Worm (Caenorhabditis elegans) whole organism, young adult: ENCODE results near the gene bgnt-1.4.

ENCODE experiments used
- B0336.3 ChIP-seq: fragments of 200-800 bp; sonication (Bioruptor generic); IDR thresholded peaks from 2 replicates; pipeline ENCODE4 v1.3.6; 2022; ENCODE audit warnings: missing genetic modification characterization, missing compliant biosample characterization
- K11D2.4 ChIP-seq: fragments of 200-800 bp; sonication (Bioruptor generic); IDR thresholded peaks from 2 replicates; pipeline ENCODE4 v1.3.6; 2022; ENCODE audit warnings: missing genetic modification reagents, missing genetic modification characterization, missing compliant biosample characterization
- K12H6.12 ChIP-seq: fragments of 200-800 bp; sonication (Bioruptor generic); optimal IDR thresholded peaks from 2 replicates; lab custom pipeline; 2018; ENCODE audit warnings: mild to moderate bottlenecking, missing genetic modification characterization, missing compliant biosample characterization
- Y53F4B.3 ChIP-seq: fragments of 200-800 bp; sonication (Bioruptor generic); IDR thresholded peaks from 2 replicates; pipeline ENCODE4 v1.3.6; 2022; ENCODE audit warnings: missing genetic modification reagents, missing genetic modification characterization, missing compliant biosample characterization
- Y56A3A.18 ChIP-seq: fragments of 200-800 bp; sonication (Bioruptor generic); IDR thresholded peaks from 2 replicates; pipeline ENCODE4 v1.3.6; 2022; ENCODE audit warnings: missing genetic modification reagents, missing genetic modification characterization, missing compliant biosample characterization
- ZK185.1 ChIP-seq: sonication (generic microtip); optimal IDR thresholded peaks from 2 replicates; lab custom pipeline; 2016; ENCODE audit warnings: mild to moderate bottlenecking, missing genetic modification characterization, missing compliant biosample characterization; ENCODE audit not compliant: poor library complexity, severe bottlenecking
- ama-1 ChIP-seq, 3 experiments: fragments of 150-350 bp in 1 of 3; sonication (generic microtip) in 2 of 3; optimal IDR thresholded peaks; 2 replicates each; lab custom pipeline; 2014 to 2018; ENCODE audit warnings: missing biosample characterization in 2 of 3, missing genetic modification characterization in 2 of 3, missing genetic modification reagents in 2 of 3
- attf-6 ChIP-seq: fragments of 200-800 bp; sonication (Bioruptor generic); IDR thresholded peaks from 2 replicates; pipeline ENCODE4 v1.3.6; 2022; ENCODE audit warnings: missing genetic modification reagents, missing genetic modification characterization, missing compliant biosample characterization
- bed-2 ChIP-seq: fragments of 200-800 bp; sonication (Bioruptor generic); IDR thresholded peaks from 2 replicates; pipeline ENCODE4 v1.3.6; 2022; ENCODE audit warnings: missing genetic modification reagents, missing genetic modification characterization, missing compliant biosample characterization
- cebp-2 ChIP-seq: fragments of 200-800 bp; sonication (Bioruptor generic); IDR thresholded peaks from 2 replicates; pipeline ENCODE4 v1.3.6; 2022; ENCODE audit warnings: missing genetic modification characterization, missing compliant biosample characterization
- ceh-27 ChIP-seq: fragments of 200-800 bp; sonication (Bioruptor generic); optimal IDR thresholded peaks from 2 replicates; lab custom pipeline; 2018; ENCODE audit warnings: mild to moderate bottlenecking, missing genetic modification characterization, moderate library complexity, missing compliant biosample characterization
- ceh-91 ChIP-seq: fragments of 200-800 bp; sonication (Bioruptor generic); IDR thresholded peaks from 2 replicates; pipeline ENCODE4 v1.3.6; 2022; ENCODE audit warnings: missing genetic modification reagents, missing genetic modification characterization, missing compliant biosample characterization
- dox-1 ChIP-seq: fragments of 200-800 bp; sonication (Bioruptor generic); IDR thresholded peaks from 2 replicates; pipeline ENCODE4 v1.3.6; 2022; ENCODE audit warnings: missing genetic modification reagents, missing genetic modification characterization, missing compliant biosample characterization
- dpff-1 ChIP-seq: sonication (generic microtip); optimal IDR thresholded peaks from 2 replicates; lab custom pipeline; 2017; ENCODE audit warnings: mild to moderate bottlenecking, missing genetic modification characterization, missing compliant biosample characterization
- fkh-3 ChIP-seq: sonication (generic microtip); optimal IDR thresholded peaks from 2 replicates; lab custom pipeline; 2016; ENCODE audit warnings: mild to moderate bottlenecking, missing genetic modification characterization, missing compliant biosample characterization
- hlh-12 ChIP-seq: sonication (generic microtip); optimal IDR thresholded peaks from 2 replicates; lab custom pipeline; 2016; ENCODE audit warnings: missing genetic modification characterization, missing compliant biosample characterization
- hsf-1 ChIP-seq: fragments of 200-800 bp; sonication (Bioruptor generic); IDR thresholded peaks from 2 replicates; pipeline ENCODE4 v1.3.6; 2022; ENCODE audit warnings: missing genetic modification reagents, missing genetic modification characterization, missing compliant biosample characterization
- lag-1 ChIP-seq: fragments of 200-800 bp; sonication (Bioruptor generic); IDR thresholded peaks from 2 replicates; pipeline ENCODE4 v1.3.6; 2022; ENCODE audit warnings: missing genetic modification reagents, missing genetic modification characterization, missing compliant biosample characterization
- lin-26 ChIP-seq: fragments of 200-800 bp; sonication (Bioruptor generic); IDR thresholded peaks from 2 replicates; pipeline ENCODE4 v1.3.6; 2022; ENCODE audit warnings: missing genetic modification reagents, missing genetic modification characterization, missing compliant biosample characterization
- lin-54 ChIP-seq: fragments of 200-800 bp; sonication (Bioruptor generic); optimal IDR thresholded peaks from 2 replicates; lab custom pipeline; 2018; ENCODE audit warnings: mild to moderate bottlenecking, missing genetic modification characterization, missing compliant biosample characterization
- nhr-80 ChIP-seq: sonication (generic microtip); optimal IDR thresholded peaks from 2 replicates; lab custom pipeline; 2016; ENCODE audit warnings: missing genetic modification characterization, missing compliant biosample characterization
- nhr-90 ChIP-seq: sonication (generic microtip); optimal IDR thresholded peaks from 2 replicates; lab custom pipeline; 2016; ENCODE audit warnings: missing genotype, mild to moderate bottlenecking, missing genetic modification characterization, missing compliant biosample characterization
- rcor-1 ChIP-seq: fragments of 200-800 bp; sonication (Bioruptor generic); IDR thresholded peaks from 2 replicates; pipeline ENCODE4 v1.3.6; 2022; ENCODE audit warnings: missing genetic modification reagents, missing genetic modification characterization, missing compliant biosample characterization
- repo-1 ChIP-seq: sonication (generic microtip); optimal IDR thresholded peaks from 2 replicates; lab custom pipeline; 2017; ENCODE audit warnings: mild to moderate bottlenecking, missing genetic modification characterization, missing compliant biosample characterization
- snpc-3.4 ChIP-seq: sonication (generic microtip); optimal IDR thresholded peaks from 2 replicates; lab custom pipeline; 2017; ENCODE audit warnings: missing genetic modification characterization, mild to moderate bottlenecking, missing compliant biosample characterization, antibody characterized with exemption, moderate library complexity, missing genotype, missing genetic modification reagents
- snpc-4 ChIP-seq, 5 experiments: fragments of 150-350 bp in 1 of 5; sonication (generic microtip) in 4 of 5; optimal IDR thresholded peaks; 2 replicates each; lab custom pipeline; 2014 to 2018; ENCODE audit warnings: missing genetic modification characterization in 5 of 5, missing biosample characterization in 3 of 5, antibody characterized with exemption in 2 of 5, mild to moderate bottlenecking in 2 of 5, missing compliant biosample characterization in 2 of 5, missing genotype in 2 of 5, moderate library complexity in 2 of 5, missing genetic modification reagents in 1 of 5
- tbx-9 ChIP-seq: sonication (generic microtip); optimal IDR thresholded peaks from 2 replicates; lab custom pipeline; 2016; ENCODE audit warnings: borderline replicate concordance, missing genetic modification characterization, inconsistent platforms, missing compliant biosample characterization
- ztf-25 ChIP-seq: fragments of 200-800 bp; sonication (Bioruptor generic); IDR thresholded peaks from 2 replicates; pipeline ENCODE4 v1.3.6; 2022; ENCODE audit warnings: missing genetic modification reagents, missing genetic modification characterization, missing compliant biosample characterization
- ztf-26 ChIP-seq: sonication (generic microtip); optimal IDR thresholded peaks from 2 replicates; lab custom pipeline; 2017; ENCODE audit warnings: missing genetic modification characterization, missing compliant biosample characterization
- ztf-28 ChIP-seq: fragments of 200-800 bp; sonication (Bioruptor generic); IDR thresholded peaks from 2 replicates; pipeline ENCODE4 v1.3.6; 2022; ENCODE audit warnings: missing genetic modification reagents, missing genetic modification characterization, missing compliant biosample characterization

The bgnt-1.4 gene

ce11 chrV:4758540-4758939 is 2.2 kb upstream of the bgnt-1.4 start (continued):
- TF ChIP-seq rcor-1 (GFP tag; lab: Robert Waterston, UW) (peak; percentile 46; the same call in 1 of the 2 replicates), lag-1 (GFP tag; lab: Robert Waterston, UW) (no peak), ceh-27 (GFP tag; lab: Kevin White, UChicago) (no peak), Y53F4B.3 (GFP tag; lab: Robert Waterston, UW) (no peak), ztf-26 (tag; lab: Kevin White, UChicago) (no peak), cebp-2 (no peak), ceh-91 (GFP tag; lab: Robert Waterston, UW) (no peak), snpc-4 (GFP tag; optimal IDR thresholded peaks at IDR 0.05; lab: Kevin White, UChicago) (no peak), snpc-4 (tag; optimal IDR thresholded peaks at IDR 0.05; lab: Kevin White, UChicago) (no peak), hlh-12 (tag; lab: Kevin White, UChicago) (no peak), lin-54 (no peak), tbx-9 (tag; lab: Kevin White, UChicago) (no peak), dox-1 (no peak)

DNA sequence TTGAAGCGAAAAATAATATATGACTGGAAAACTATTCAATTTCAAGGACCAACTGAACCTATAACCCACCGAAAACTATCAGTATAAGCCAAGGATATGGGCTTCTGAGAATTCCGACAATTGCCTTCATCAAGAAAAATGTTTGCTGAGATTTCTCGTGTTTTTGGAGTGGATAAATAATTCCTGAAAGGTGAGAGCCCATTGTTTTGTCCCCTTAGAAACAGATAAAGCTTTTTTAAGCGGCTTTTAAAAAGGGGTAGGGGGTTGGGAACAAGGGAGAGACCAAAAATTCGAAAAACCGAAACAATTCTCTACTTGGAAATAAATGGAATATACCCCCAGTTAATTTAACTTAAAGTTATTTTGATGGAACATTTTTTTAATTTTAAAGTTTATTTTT is 5.7 kb downstream of the bgnt-1.4 start, which contains the start of gene C18G1.8:
Gene C18G1.8 (minus strand): TSS at position 101 of the 400 bp plus-strand sequence.
- TF ChIP-seq Y56A3A.18 (GFP tag; lab: Robert Waterston, UW) (no peak), ztf-28 (GFP tag; lab: Robert Waterston, UW) (no peak)

ce11 chrV:4767537-4767936 is 6.8 kb downstream of the bgnt-1.4 start:
- TF ChIP-seq hsf-1 (GFP tag; lab: Robert Waterston, UW), result peak; percentile 94

ce11 chrV:4769633-4770032 is 8.9 kb downstream of the bgnt-1.4 start, which contains the start of gene C18G1.9:
C18G1.9 (minus strand) TSS chrV:4769733.
- TF ChIP-seq Y53F4B.3 (GFP tag; lab: Robert Waterston, UW) (no peak), dox-1 (no peak), lin-26 (no peak), Y56A3A.18 (GFP tag; lab: Robert Waterston, UW) (no peak), attf-6 (GFP tag; lab: Robert Waterston, UW) (no peak), snpc-3.4 (tag; lab: Kevin White, UChicago) (no peak), K12H6.12 (no peak), dpff-1 (tag; lab: Kevin White, UChicago) (no peak), bed-2 (GFP tag; lab: Robert Waterston, UW) (no peak), ama-1 (optimal IDR thresholded peaks at IDR 0.05; lab: Kevin White, UChicago) (no peak), ama-1 (GFP tag; optimal IDR thresholded peaks at IDR 0.05; lab: Kevin White, UChicago) (no peak), fkh-3 (tag; lab: Kevin White, UChicago) (no peak), hsf-1 (GFP tag; lab: Robert Waterston, UW) (no peak), B0336.3 (GFP tag; lab: Robert Waterston, UW) (no peak), K11D2.4 (GFP tag; lab: Robert Waterston, UW) (no peak), ztf-25 (GFP tag; lab: Robert Waterston, UW) (no peak), ZK185.1 (tag; lab: Kevin White, UChicago) (no peak)
- TF ChIP-seq, all 124 proteins: peak for 0

DNA sequence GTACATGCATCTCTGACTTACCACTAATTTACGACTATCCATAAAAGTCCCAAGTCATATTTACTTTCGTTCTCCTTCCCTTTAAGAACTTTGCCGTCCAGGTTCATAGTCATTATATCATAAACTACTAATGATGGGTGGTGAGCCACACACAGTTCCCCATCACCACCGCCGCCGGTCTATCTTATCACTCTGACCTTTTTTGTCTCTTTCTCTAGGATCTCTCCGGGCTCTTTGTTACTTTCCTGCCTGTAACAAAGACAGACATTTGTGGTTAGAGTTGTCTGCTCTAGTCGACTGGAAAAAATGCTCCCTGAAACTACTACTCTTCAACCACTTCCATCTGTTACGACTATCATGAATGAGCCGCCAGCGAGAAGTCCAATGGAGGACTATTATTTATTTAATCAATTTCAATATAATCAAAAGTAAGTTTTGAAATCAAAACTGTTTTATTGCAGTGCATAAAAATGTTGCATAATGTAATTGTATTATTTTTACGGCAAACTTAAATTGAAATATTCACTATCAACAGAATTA is 9.7 kb downstream of the bgnt-1.4 start, which contains the start of gene elt-7:
Gene elt-7 (plus strand): TSS at position 263 of the 540 bp plus-strand sequence.
- TF ChIP-seq nhr-90 (tag; lab: Kevin White, UChicago) (no peak), repo-1 (tag; lab: Kevin White, UChicago) (no peak), lag-1 (GFP tag; lab: Robert Waterston, UW) (0 out of 2 replicates have a peak, but pooled peaks have one; percentile 17), nhr-80 (tag; lab: Kevin White, UChicago) (peak; percentile 77), dox-1 (0 out of 2 replicates have a peak, but pooled peaks have one; percentile 7)
- TF ChIP-seq, all 124 proteins: peak for 3
